Worm (Caenorhabditis elegans): Measurements from ENCODE around the gene F59B2.14.
"Not testable (repeated sequence)": the region's sequence is repeated elsewhere in the genome, so short reads cannot be mapped to it uniquely, and the experiment has no call there.

DNA sequence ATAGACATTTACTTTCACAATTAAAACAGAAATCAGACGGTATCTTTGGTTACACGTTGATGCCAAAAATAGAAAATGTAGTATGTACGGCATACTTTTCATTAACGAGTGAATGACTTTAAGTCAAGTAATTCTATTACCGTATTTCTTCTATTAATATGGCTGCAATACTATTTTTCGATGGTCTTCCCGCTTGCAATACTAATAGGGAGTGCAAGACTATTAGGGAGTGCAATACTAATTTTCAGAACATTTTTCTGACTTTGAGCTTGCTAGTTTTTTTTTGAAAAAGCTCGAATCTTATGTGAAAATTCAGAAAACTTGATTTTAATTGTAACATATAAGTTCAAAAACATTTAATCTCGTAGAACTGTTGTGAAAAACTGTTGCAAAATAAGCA, 32.7 kb downstream of the F59B2.14 start, which contains the start of gene R08D7.7:
- not testable (repeated sequence) for TF ChIP-seq dao-5, him-1 (tag; optimal IDR thresholded peaks at IDR 0.05)
